Worm (Caenorhabditis elegans) whole organism, L1 larva: ENCODE measurements around the gene F14F3.5.

Experiments
- elt-3 ChIP-seq, 6 experiments: fragments of 150-350 bp in 1 of 6; sonication (generic microtip); optimal IDR thresholded peaks; 2 replicates each; lab custom pipeline; 2017 to 2018; ENCODE audit warnings: missing biosample characterization in 6 of 6, missing genetic modification characterization in 6 of 6, inconsistent platforms in 1 of 6
- lin-35 ChIP-seq, 2 experiments: fragments of 150-350 bp; optimal IDR thresholded peaks; 2 replicates each; lab custom pipeline; 2014; ENCODE audit warnings: missing biosample characterization in 2 of 2, missing genetic modification characterization in 2 of 2, missing genetic modification reagents in 2 of 2
- lin-39 ChIP-seq: fragments of 150-350 bp; optimal IDR thresholded peaks from 2 replicates; lab custom pipeline; 2014; ENCODE audit warnings: missing biosample characterization, missing genetic modification reagents, missing genetic modification characterization
- lir-3 ChIP-seq: sonication (generic microtip); optimal IDR thresholded peaks from 2 replicates; lab custom pipeline; 2016; ENCODE audit warnings: mild to moderate bottlenecking, missing genetic modification characterization, moderate library complexity, missing compliant biosample characterization; ENCODE audit not compliant: poor library complexity
- lsy-2 ChIP-seq, 2 experiments: fragments of 150-350 bp; optimal IDR thresholded peaks; 2 replicates each; lab custom pipeline; 2014; ENCODE audit warnings: missing biosample characterization in 2 of 2, missing genetic modification characterization in 2 of 2
- mdl-1 ChIP-seq, 2 experiments: fragments of 150-350 bp; optimal IDR thresholded peaks; 2 replicates each; lab custom pipeline; 2014 to 2017; ENCODE audit warnings: missing biosample characterization in 2 of 2, missing genetic modification characterization in 2 of 2, inconsistent platforms in 1 of 2
- mef-2 ChIP-seq: fragments of 150-350 bp; optimal IDR thresholded peaks from 2 replicates; lab custom pipeline; 2014; ENCODE audit warnings: missing biosample characterization, missing genetic modification characterization
- unc-130 ChIP-seq: fragments of 150-350 bp; optimal IDR thresholded peaks from 2 replicates; lab custom pipeline; 2017; ENCODE audit warnings: missing biosample characterization, missing genetic modification characterization, inconsistent platforms
- unc-98 ChIP-seq: fragments of 200-800 bp; sonication (Bioruptor generic); IDR thresholded peaks from 2 replicates; pipeline ENCODE4 v1.3.6; 2022; ENCODE audit warnings: missing genetic modification characterization, missing compliant biosample characterization

- no peak for TF ChIP-seq lsy-2 (tag; optimal IDR thresholded peaks at IDR 0.05; lab: Kevin White, UChicago)
- no peak for TF ChIP-seq elt-3 (tag; optimal IDR thresholded peaks at IDR 0.05; lab: Kevin White, UChicago)
- no peak for TF ChIP-seq unc-130 (tag; lab: Kevin White, UChicago)
- TF ChIP-seq mdl-1 (tag; optimal IDR thresholded peaks at IDR 0.05; lab: Kevin White, UChicago) = no peak
- no peak for TF ChIP-seq lin-35 (GFP tag; optimal IDR thresholded peaks at IDR 0.05; lab: Kevin White, UChicago)
- TF ChIP-seq lin-39 (tag; lab: Kevin White, UChicago) = no peak
- TF ChIP-seq mef-2 (tag; lab: Kevin White, UChicago) = no peak
- TF ChIP-seq unc-98 = no peak
- no peak for TF ChIP-seq lir-3 (tag; lab: Kevin White, UChicago)
Measured at ce11 chrX:10479108-10479738, 49.8 kb downstream of the F14F3.5 start.
